Fruit fly (Drosophila melanogaster) whole organism, prepupa: ENCODE data around the gene CG3036.
A peak's percentile ranks its signal among the peaks of the same experiment; 100 is the strongest.

Source experiments
- CG10631 ChIP-seq: fragments of 200-800 bp; sonication (Bioruptor generic); optimal IDR thresholded peaks from 2 replicates; lab custom pipeline; 2016; ENCODE audit warnings: missing biosample characterization, missing genetic modification characterization
- CG11294 ChIP-seq: fragments of 200-800 bp; sonication (Bioruptor generic); IDR thresholded peaks from 2 replicates; pipeline ENCODE4 v1.3.6; 2022; ENCODE audit warnings: missing biosample characterization, missing genetic modification characterization
- CG11762 ChIP-seq: fragments of 200-800 bp; sonication (Bioruptor generic); optimal IDR thresholded peaks from 3 replicates; lab custom pipeline; 2016; ENCODE audit warnings: missing biosample characterization, missing genetic modification characterization; ENCODE audit not compliant: insufficient read depth
- CG11902 ChIP-seq: fragments of 200-800 bp; sonication (Bioruptor generic); optimal IDR thresholded peaks from 3 replicates; lab custom pipeline; 2016; ENCODE audit warnings: missing biosample characterization, missing genetic modification characterization
- CG15336 ChIP-seq: fragments of 200-800 bp; sonication (Bioruptor generic); IDR thresholded peaks from 2 replicates; pipeline ENCODE4 v1.3.6; 2022; ENCODE audit warnings: missing biosample characterization, missing genetic modification characterization
- CG1621 ChIP-seq: fragments of 200-800 bp; sonication (Bioruptor generic); optimal IDR thresholded peaks from 3 replicates; lab custom pipeline; 2018; ENCODE audit warnings: missing biosample characterization, mild to moderate bottlenecking, missing genetic modification characterization
- CG16779 ChIP-seq: fragments of 200-800 bp; sonication (Bioruptor generic); optimal IDR thresholded peaks from 3 replicates; lab custom pipeline; 2017; ENCODE audit warnings: missing biosample characterization, mild to moderate bottlenecking, missing genetic modification characterization
- CG3032 ChIP-seq: fragments of 200-800 bp; optimal IDR thresholded peaks from 2 replicates; lab custom pipeline; 2019; ENCODE audit warnings: missing biosample characterization, mild to moderate bottlenecking, missing genetic modification characterization, moderate library complexity
- CG31627 ChIP-seq: fragments of 200-800 bp; sonication (Bioruptor generic); optimal IDR thresholded peaks from 3 replicates; lab custom pipeline; 2016; ENCODE audit warnings: missing biosample characterization, missing genetic modification characterization
- CG32006 ChIP-seq: fragments of 200-800 bp; sonication (Bioruptor generic); optimal IDR thresholded peaks from 3 replicates; lab custom pipeline; 2017; ENCODE audit warnings: missing biosample characterization, mild to moderate bottlenecking, missing genetic modification characterization
- CG34406 ChIP-seq: fragments of 200-800 bp; sonication (Bioruptor generic); optimal IDR thresholded peaks from 3 replicates; lab custom pipeline; 2016; ENCODE audit warnings: missing biosample characterization, missing genetic modification characterization
- CG3919 ChIP-seq: fragments of 200-800 bp; sonication (Bioruptor generic); optimal IDR thresholded peaks from 3 replicates; lab custom pipeline; 2016; ENCODE audit warnings: missing biosample characterization, missing genetic modification characterization
- CG6163 ChIP-seq: fragments of 200-800 bp; sonication (Bioruptor generic); IDR thresholded peaks from 3 replicates; pipeline ENCODE4 v1.3.6; 2022; ENCODE audit warnings: missing biosample characterization, missing genetic modification characterization
- CG6276 ChIP-seq: fragments of 200-800 bp; sonication (Bioruptor generic); optimal IDR thresholded peaks from 2 replicates; lab custom pipeline; 2017; ENCODE audit warnings: missing biosample characterization, mild to moderate bottlenecking, missing genetic modification characterization
- CG6792 ChIP-seq: fragments of 200-800 bp; sonication (Bioruptor generic); optimal IDR thresholded peaks from 3 replicates; lab custom pipeline; 2016; ENCODE audit warnings: missing biosample characterization, missing genetic modification characterization
- CG6808 ChIP-seq: fragments of 200-800 bp; sonication (Bioruptor generic); optimal IDR thresholded peaks from 3 replicates; lab custom pipeline; 2017; ENCODE audit warnings: missing biosample characterization, missing genetic modification characterization, mild to moderate bottlenecking, moderate library complexity, missing genetic modification reagents
- CG8119 ChIP-seq: fragments of 200-800 bp; sonication (Bioruptor generic); IDR thresholded peaks from 3 replicates; pipeline ENCODE4 v1.3.6; 2022; ENCODE audit warnings: missing biosample characterization, missing genetic modification characterization
- CG8632 ChIP-seq: fragments of 200-800 bp; sonication (Bioruptor generic); optimal IDR thresholded peaks from 3 replicates; lab custom pipeline; 2016; ENCODE audit warnings: missing biosample characterization, missing genetic modification characterization
- CG9139 ChIP-seq: fragments of 200-800 bp; sonication (Bioruptor generic); optimal IDR thresholded peaks from 3 replicates; lab custom pipeline; 2017; ENCODE audit warnings: missing biosample characterization, mild to moderate bottlenecking, missing genetic modification characterization
- Eip75B ChIP-seq: fragments of 200-800 bp; sonication (Bioruptor generic); optimal IDR thresholded peaks from 3 replicates; lab custom pipeline; 2016; ENCODE audit warnings: missing biosample characterization, missing genetic modification characterization
- Eip78C ChIP-seq: fragments of 200-800 bp; sonication (Bioruptor generic); peaks from one replicate; lab custom pipeline; 2016; ENCODE audit warnings: missing biosample characterization, missing genetic modification characterization
- Eip93F ChIP-seq: fragments of 200-800 bp; sonication (Bioruptor generic); optimal IDR thresholded peaks from 2 replicates; lab custom pipeline; 2016; ENCODE audit warnings: missing biosample characterization, mild to moderate bottlenecking, missing genetic modification characterization
- Ets21C ChIP-seq: fragments of 200-800 bp; sonication (Bioruptor generic); optimal IDR thresholded peaks from 3 replicates; lab custom pipeline; 2016; ENCODE audit warnings: missing biosample characterization, missing genetic modification characterization
- Ets96B ChIP-seq: fragments of 200-800 bp; optimal IDR thresholded peaks from 2 replicates; lab custom pipeline; 2019; ENCODE audit warnings: missing biosample characterization, mild to moderate bottlenecking, missing genetic modification characterization, moderate library complexity
- Gug ChIP-seq: fragments of 200-800 bp; sonication (Bioruptor generic); IDR thresholded peaks from 2 replicates; pipeline ENCODE4 v1.3.6; 2022; ENCODE audit warnings: missing biosample characterization, missing genetic modification characterization
- Lpt ChIP-seq: fragments of 200-800 bp; sonication (Bioruptor generic); optimal IDR thresholded peaks from 3 replicates; lab custom pipeline; 2016; ENCODE audit warnings: missing biosample characterization, missing genetic modification characterization
- Smox ChIP-seq: fragments of 200-800 bp; sonication (Bioruptor generic); optimal IDR thresholded peaks from 3 replicates; lab custom pipeline; 2016; ENCODE audit warnings: missing biosample characterization, missing genetic modification characterization
- Sox102F ChIP-seq: fragments of 200-800 bp; sonication (Bioruptor generic); optimal IDR thresholded peaks from 2 replicates; lab custom pipeline; 2016; ENCODE audit warnings: missing biosample characterization, mild to moderate bottlenecking, missing genetic modification characterization
- cyc ChIP-seq: fragments of 200-800 bp; sonication (Bioruptor generic); optimal IDR thresholded peaks from 3 replicates; lab custom pipeline; 2016; ENCODE audit warnings: missing biosample characterization, missing genetic modification characterization
- dac ChIP-seq: fragments of 200-800 bp; sonication (Bioruptor generic); optimal IDR thresholded peaks from 2 replicates; lab custom pipeline; 2017; ENCODE audit warnings: missing biosample characterization, mild to moderate bottlenecking, missing genetic modification characterization
- dsx ChIP-seq: fragments of 200-800 bp; optimal IDR thresholded peaks from 3 replicates; lab custom pipeline; 2019; ENCODE audit warnings: missing biosample characterization, mild to moderate bottlenecking, missing genetic modification characterization, moderate library complexity; ENCODE audit not compliant: poor library complexity, severe bottlenecking
- eg ChIP-seq: fragments of 200-800 bp; sonication (Bioruptor generic); IDR thresholded peaks from 3 replicates; pipeline ENCODE4 v1.3.6; 2022; ENCODE audit warnings: missing biosample characterization, missing genetic modification characterization
- esn ChIP-seq: fragments of 200-800 bp; sonication (Bioruptor generic); optimal IDR thresholded peaks from 2 replicates; lab custom pipeline; 2016; ENCODE audit warnings: missing biosample characterization, mild to moderate bottlenecking, missing genetic modification characterization, moderate library complexity
- fd85E ChIP-seq: fragments of 200-800 bp; sonication (Bioruptor generic); optimal IDR thresholded peaks from 3 replicates; lab custom pipeline; 2016; ENCODE audit warnings: missing biosample characterization, missing genetic modification characterization
- fkh ChIP-seq: fragments of 200-800 bp; sonication (Bioruptor generic); optimal IDR thresholded peaks from 3 replicates; lab custom pipeline; 2017; ENCODE audit warnings: missing biosample characterization, mild to moderate bottlenecking, missing genetic modification characterization, moderate library complexity
- lz ChIP-seq: fragments of 200-800 bp; sonication (Bioruptor generic); optimal IDR thresholded peaks from 3 replicates; lab custom pipeline; 2016; ENCODE audit warnings: missing biosample characterization, missing genetic modification characterization
- net ChIP-seq: fragments of 200-800 bp; sonication (Bioruptor generic); optimal IDR thresholded peaks from 3 replicates; lab custom pipeline; 2016; ENCODE audit warnings: missing biosample characterization, missing genetic modification characterization
- salr ChIP-seq, 2 experiments: fragments of 200-800 bp; sonication (Bioruptor generic); optimal IDR thresholded peaks; 3 replicates each; lab custom pipeline; 2016 to 2018; ENCODE audit warnings: missing biosample characterization in 2 of 2, missing genetic modification characterization in 2 of 2, mild to moderate bottlenecking in 1 of 2
- spab ChIP-seq: fragments of 200-800 bp; sonication (Bioruptor generic); optimal IDR thresholded peaks from 2 replicates; lab custom pipeline; 2017; ENCODE audit warnings: missing biosample characterization, mild to moderate bottlenecking, missing genetic modification characterization, missing genetic modification reagents
- ss ChIP-seq, 2 experiments: fragments of 200-800 bp; sonication (Bioruptor generic); optimal IDR thresholded peaks; 2 replicates in 1 of 2; 3 replicates in 1 of 2; lab custom pipeline; 2017 to 2018; ENCODE audit warnings: mild to moderate bottlenecking in 2 of 2, missing biosample characterization in 2 of 2, missing genetic modification characterization in 2 of 2, moderate library complexity in 1 of 2
- topi ChIP-seq: fragments of 200-800 bp; sonication (Bioruptor generic); optimal IDR thresholded peaks from 3 replicates; lab custom pipeline; 2016; ENCODE audit warnings: missing biosample characterization, missing genetic modification characterization
- vri ChIP-seq: fragments of 200-800 bp; sonication (Bioruptor generic); optimal IDR thresholded peaks from 3 replicates; lab custom pipeline; 2016; ENCODE audit warnings: missing biosample characterization, mild to moderate bottlenecking, missing genetic modification characterization

CG3036 gene

DNA sequence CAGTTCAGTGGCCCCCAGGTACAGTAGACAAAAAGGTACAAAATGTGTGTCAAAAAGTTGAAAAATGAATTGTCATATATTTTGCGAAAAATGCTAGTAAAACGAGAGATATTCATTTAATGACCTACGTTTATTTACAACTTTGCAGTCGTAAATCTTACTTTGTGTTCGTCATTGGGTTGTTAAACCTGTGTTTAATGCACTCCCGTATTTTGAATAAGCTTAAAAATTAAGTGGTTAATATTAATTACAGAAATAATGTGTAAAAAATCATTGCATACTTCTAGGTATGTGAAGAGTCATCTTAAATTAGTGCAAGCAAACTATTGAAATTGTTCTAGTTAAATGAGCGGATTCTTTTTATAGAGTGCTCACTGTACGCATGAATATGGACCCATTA is 3.4 kb upstream of the CG3036 start (continued):
- TF ChIP-seq CG6808 (GFP tag; lab: Kevin White, UChicago) (peak; percentile 37), CG3032 (tag; lab: Kevin White, UChicago) (peak; percentile 48), CG6276 (no peak), CG9139 (GFP tag; lab: Kevin White, UChicago) (no peak), Ets21C (GFP tag; lab: Kevin White, UChicago) (no peak), fd85E (GFP tag; lab: Kevin White, UChicago) (no peak), CG6792 (GFP tag; lab: Kevin White, UChicago) (peak; percentile 2), salr (GFP tag; optimal IDR thresholded peaks at IDR 0.05; lab: Kevin White, UChicago) (no peak), CG16779 (tag; lab: Kevin White, UChicago) (no peak), vri (GFP tag; lab: Kevin White, UChicago) (no peak), CG6163 (GFP tag; lab: Robert Waterston, UW) (no peak), CG11294 (GFP tag; lab: Robert Waterston, UW) (no peak), dac (GFP tag; lab: Kevin White, UChicago) (no peak), CG3919 (GFP tag; lab: Kevin White, UChicago) (no peak), CG8632 (no peak), cyc (GFP tag; lab: Kevin White, UChicago) (no peak), Ets96B (peak; percentile 37), eg (GFP tag; lab: Robert Waterston, UW) (no peak), CG1621 (tag; lab: Kevin White, UChicago) (peak; percentile 6), Eip93F (GFP tag; lab: Kevin White, UChicago) (no peak), CG31627 (peak; percentile 1), fkh (GFP tag; lab: Kevin White, UChicago) (no peak), CG10631 (GFP tag; lab: Kevin White, UChicago) (peak; percentile 44), lz (no peak), Eip78C (peak; percentile 75), Eip75B (GFP tag; lab: Kevin White, UChicago) (no peak), CG15336 (GFP tag; lab: Robert Waterston, UW) (no peak), CG11762 (GFP tag; lab: Kevin White, UChicago) (no peak)

DNA sequence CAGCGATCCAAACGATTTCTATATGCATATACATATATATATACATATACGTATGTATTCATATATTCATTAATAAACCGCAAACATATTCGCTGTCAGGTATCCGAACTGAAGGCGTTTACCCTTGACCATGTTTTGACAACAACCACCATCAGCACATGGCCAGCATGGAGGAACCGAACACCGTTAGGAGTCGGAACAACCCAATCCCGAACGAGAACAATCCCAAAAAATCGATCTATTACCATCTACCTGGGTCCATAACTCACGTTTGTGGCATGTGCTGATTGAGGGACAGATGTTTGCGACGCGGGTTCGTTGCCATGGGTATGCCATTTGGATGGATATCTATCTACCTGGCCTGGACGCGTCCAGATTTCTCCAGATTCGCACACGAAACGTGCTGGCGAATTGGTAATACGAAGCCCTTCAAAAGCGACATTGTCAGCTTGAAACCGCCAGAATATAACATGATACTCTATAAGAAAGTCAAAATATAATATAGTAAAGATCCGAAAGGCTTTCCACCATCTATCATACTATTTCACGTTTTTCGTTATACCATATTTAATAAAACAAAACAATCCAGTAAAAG is 2.4 kb upstream of the CG3036 start, which contains the start of gene CG15625:
CG15625 (plus strand) TSS at position 545 of the 595 bp plus-strand sequence.
- TF ChIP-seq esn (GFP tag; lab: Kevin White, UChicago), result no peak
- no peak for TF ChIP-seq CG11294 (GFP tag; lab: Robert Waterston, UW)
- no peak for TF ChIP-seq dsx (GFP tag; lab: Kevin White, UChicago)
- no peak for TF ChIP-seq fkh (GFP tag; lab: Kevin White, UChicago)
- no peak for TF ChIP-seq lz
- no peak for TF ChIP-seq CG6792 (GFP tag; lab: Kevin White, UChicago)
- no peak for TF ChIP-seq Ets96B
- TF ChIP-seq CG11902, result no peak

DNA sequence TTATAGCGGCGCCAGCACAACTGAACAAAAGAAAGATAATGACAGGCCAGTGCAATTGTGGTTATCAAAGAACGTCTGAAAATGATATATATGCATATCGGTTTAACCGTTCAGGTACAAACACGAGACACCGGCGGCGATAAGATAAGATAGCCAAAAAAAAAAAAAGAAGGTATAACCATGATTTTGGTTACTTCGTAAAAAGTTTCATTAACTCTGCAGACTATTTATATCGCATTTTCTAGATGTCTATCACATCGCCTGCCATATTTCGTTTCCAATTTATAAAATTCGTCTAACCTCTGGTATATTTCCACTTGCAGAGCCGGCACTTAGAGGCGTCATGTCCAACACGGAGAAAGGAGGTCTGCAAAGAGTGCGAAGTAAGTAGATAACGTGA is 1.7 kb downstream of the CG3036 start:
- peak; percentile 3 for TF ChIP-seq vri (GFP tag; lab: Kevin White, UChicago)
- TF ChIP-seq Smox, result no peak

DNA sequence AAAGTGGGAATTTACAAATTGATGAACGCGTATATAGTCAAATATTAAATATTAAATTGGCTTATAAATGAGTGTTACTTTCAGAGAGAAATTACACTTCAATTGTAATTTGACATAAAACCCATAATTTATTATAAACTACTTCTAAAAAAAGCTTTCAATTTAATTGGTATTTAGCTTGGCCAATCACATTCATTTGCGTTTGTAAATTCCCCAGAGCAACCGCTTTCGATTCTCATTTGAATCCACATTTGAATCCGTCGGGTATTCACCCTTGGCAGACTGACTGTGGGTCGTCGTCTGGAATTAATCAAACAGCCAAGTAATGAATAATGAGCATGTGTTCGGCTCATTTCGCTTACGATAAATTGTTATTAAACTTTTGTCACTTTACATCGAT is 4.0 kb downstream of the CG3036 start:
- TF ChIP-seq ss (GFP tag; optimal IDR thresholded peaks at IDR 0.05; lab: Kevin White, UChicago) (no peak), Gug (GFP tag; lab: Robert Waterston, UW) (no peak), lz (no peak), dac (GFP tag; lab: Kevin White, UChicago) (no peak), CG6808 (GFP tag; lab: Kevin White, UChicago) (no peak), Sox102F (no peak), Lpt (GFP tag; lab: Kevin White, UChicago) (no peak), CG34406 (no peak), topi (GFP tag; lab: Kevin White, UChicago) (no peak), CG8119 (GFP tag; lab: Robert Waterston, UW) (no peak), CG32006 (GFP tag; lab: Kevin White, UChicago) (no peak), Ets96B (no peak), Eip93F (GFP tag; lab: Kevin White, UChicago) (no peak), net (GFP tag; lab: Kevin White, UChicago) (no peak), CG6276 (no peak), spab (GFP tag; lab: Kevin White, UChicago) (no peak), CG11294 (GFP tag; lab: Robert Waterston, UW) (no peak)
- TF ChIP-seq, all 60 proteins: peak for 0
